Fruit fly (Drosophila melanogaster): Measurements from ENCODE around the gene Sas10.

Sas10 gene

dm6 chrX:5336722-5337121 lies 19.5 kb downstream of the Sas10 start (continued):
- TF ChIP-seq trem (tag; optimal IDR thresholded peaks at IDR 0.05) (no peak), D19B (GFP tag; optimal IDR thresholded peaks at IDR 0.05) (peak; percentile 34), ewg (GFP tag; optimal IDR thresholded peaks at IDR 0.05) (peak; percentile 13), CG11085 (GFP tag; IDR thresholded peaks at IDR 0.05) (no peak), Optix (GFP tag; IDR thresholded peaks at IDR 0.05) (no peak), CG15696 (tag; optimal IDR thresholded peaks at IDR 0.05) (no peak), unc-4 (GFP tag; IDR thresholded peaks at IDR 0.05; ENCODE audit: partially characterized antibody) (no peak), CG7372 (GFP tag; IDR thresholded peaks at IDR 0.05) (no peak), kah (GFP tag; optimal IDR thresholded peaks at IDR 0.05) (no peak), Hr3 (GFP tag; optimal IDR thresholded peaks at IDR 0.05) (no peak), Nf-YC (tag; optimal IDR thresholded peaks at IDR 0.05) (peak; percentile 16), CG10267 (tag; optimal IDR thresholded peaks at IDR 0.05) (no peak), CG31388 (GFP tag; optimal IDR thresholded peaks at IDR 0.05) (no peak), CG6683 (GFP tag; optimal IDR thresholded peaks at IDR 0.05) (peak; percentile 13), Sox100B (GFP tag; optimal IDR thresholded peaks at IDR 0.05) (peak; percentile 63), Fer2 (tag; optimal IDR thresholded peaks at IDR 0.05) (no peak), Hr78 (GFP tag; optimal IDR thresholded peaks at IDR 0.05) (no peak), Nf-YB (GFP tag; optimal IDR thresholded peaks at IDR 0.05) (no peak), CG11398 (GFP tag; optimal IDR thresholded peaks at IDR 0.05) (no peak), Ets97D (GFP tag; optimal IDR thresholded peaks at IDR 0.05) (no peak), Aef1 (GFP tag; IDR thresholded peaks at IDR 0.05) (no peak), nerfin-2 (GFP tag; IDR thresholded peaks at IDR 0.05; ENCODE audit: partially characterized antibody) (no peak), ci (GFP tag; IDR thresholded peaks at IDR 0.05) (0 out of 3 replicates have a peak, but pooled peaks have one; percentile 44), grn (GFP tag; optimal IDR thresholded peaks at IDR 0.05) (no peak), CG6272 (GFP tag; IDR thresholded peaks at IDR 0.05) (no peak), Scr (GFP tag; IDR thresholded peaks at IDR 0.05; ENCODE audit: partially characterized antibody) (no peak), CG8388 (GFP tag; optimal IDR thresholded peaks at IDR 0.05) (peak; percentile 1), CG14965 (GFP tag; optimal IDR thresholded peaks at IDR 0.05; ENCODE audit: borderline replicate concordance) (no peak), esg (GFP tag; conservative IDR thresholded peaks at IDR 0.05) (no peak; the same call in 1 of the 2 replicates), sna (GFP tag; IDR thresholded peaks at IDR 0.05; ENCODE audit: partially characterized antibody) (no peak), sima (GFP tag; optimal IDR thresholded peaks at IDR 0.05) (no peak), Deaf1 (tag; optimal IDR thresholded peaks at IDR 0.05) (no peak), pum (GFP tag; optimal IDR thresholded peaks at IDR 0.05) (no peak), so (GFP tag; IDR thresholded peaks at IDR 0.05) (no peak), odd (GFP tag; optimal IDR thresholded peaks at IDR 0.05) (peak; percentile 9), fu2 (GFP tag; optimal IDR thresholded peaks at IDR 0.05) (no peak), Lpt (GFP tag; optimal IDR thresholded peaks at IDR 0.05) (no peak), gro (GFP tag; optimal IDR thresholded peaks at IDR 0.05) (no peak), bbx (GFP tag; IDR thresholded peaks at IDR 0.05; ENCODE audit: partially characterized antibody) (no peak), CG4328 (GFP tag; optimal IDR thresholded peaks at IDR 0.05) (peak; percentile 5), dimm (GFP tag; IDR thresholded peaks at IDR 0.05) (no peak), CG5180 (GFP tag; optimal IDR thresholded peaks at IDR 0.05) (peak; percentile 17), al (GFP tag; IDR thresholded peaks at IDR 0.05) (no peak), CG18476 (GFP tag; optimal IDR thresholded peaks at IDR 0.05) (peak; percentile 12), CG30020 (tag; optimal IDR thresholded peaks at IDR 0.05) (no peak), CG14014 (GFP tag; IDR thresholded peaks at IDR 0.05) (no peak), tup (GFP tag; optimal IDR thresholded peaks at IDR 0.05) (no peak), CG17328 (GFP tag; IDR thresholded peaks at IDR 0.05) (no peak), bsh (GFP tag; optimal IDR thresholded peaks at IDR 0.05) (no peak), prd (optimal IDR thresholded peaks at IDR 0.05) (no peak), prd (GFP tag; IDR thresholded peaks at IDR 0.05) (peak; percentile 33; the same call in 1 of the 3 replicates)

Data from whole organism, embryonic.